Worm (Caenorhabditis elegans) whole organism, young adult: ENCODE results near the gene nhr-19.

ENCODE experiments used
- B0019.2 ChIP-seq: fragments of 200-800 bp; sonication (Bioruptor generic); conservative IDR thresholded peaks from 2 replicates; pipeline ENCODE4 v1.3.6; 2022; ENCODE audit warnings: missing genetic modification reagents, missing genetic modification characterization, missing compliant biosample characterization
- B0035.1 ChIP-seq: sonication (generic microtip); optimal IDR thresholded peaks from 2 replicates; lab custom pipeline; 2016; ENCODE audit warnings: missing genetic modification characterization, mild to moderate bottlenecking, missing compliant biosample characterization, missing genotype, missing genetic modification reagents
- C06A6.2 ChIP-seq: fragments of 200-800 bp; sonication (Bioruptor generic); conservative IDR thresholded peaks from 2 replicates; pipeline ENCODE4 v1.3.6; 2022; ENCODE audit warnings: missing genetic modification characterization, missing compliant biosample characterization
- C17E4.6 ChIP-seq: fragments of 200-800 bp; sonication (Bioruptor generic); IDR thresholded peaks from 2 replicates; pipeline ENCODE4 v1.3.6; 2022; ENCODE audit warnings: missing genetic modification reagents, missing genetic modification characterization, missing compliant biosample characterization
- F39B2.1 ChIP-seq: fragments of 200-800 bp; sonication (Bioruptor generic); IDR thresholded peaks from 2 replicates; pipeline ENCODE4 v1.3.6; 2022; ENCODE audit warnings: missing genetic modification reagents, missing genetic modification characterization, missing compliant biosample characterization
- F57C9.4 ChIP-seq: sonication (generic microtip); optimal IDR thresholded peaks from 2 replicates; lab custom pipeline; 2017; ENCODE audit warnings: mild to moderate bottlenecking, missing genetic modification characterization, missing compliant biosample characterization
- Y53F4B.3 ChIP-seq: fragments of 200-800 bp; sonication (Bioruptor generic); IDR thresholded peaks from 2 replicates; pipeline ENCODE4 v1.3.6; 2022; ENCODE audit warnings: missing genetic modification reagents, missing genetic modification characterization, missing compliant biosample characterization
- Y95B8A.8 ChIP-seq: fragments of 200-800 bp; sonication (Bioruptor generic); IDR thresholded peaks from 2 replicates; pipeline ENCODE4 v1.3.6; 2022; ENCODE audit warnings: missing genetic modification reagents, missing genetic modification characterization, missing compliant biosample characterization
- atf-7 ChIP-seq: sonication (generic microtip); optimal IDR thresholded peaks from 2 replicates; lab custom pipeline; 2017; ENCODE audit warnings: mild to moderate bottlenecking, missing genetic modification characterization, missing compliant biosample characterization
- attf-5 ChIP-seq: fragments of 200-800 bp; sonication (Bioruptor generic); optimal IDR thresholded peaks from 2 replicates; lab custom pipeline; 2018; ENCODE audit warnings: mild to moderate bottlenecking, missing genetic modification characterization, missing compliant biosample characterization
- ccch-3 ChIP-seq: fragments of 200-800 bp; sonication (Bioruptor generic); optimal IDR thresholded peaks from 2 replicates; lab custom pipeline; 2018; ENCODE audit warnings: mild to moderate bottlenecking, missing genetic modification characterization, missing compliant biosample characterization
- ceh-27 ChIP-seq: fragments of 200-800 bp; sonication (Bioruptor generic); optimal IDR thresholded peaks from 2 replicates; lab custom pipeline; 2018; ENCODE audit warnings: mild to moderate bottlenecking, missing genetic modification characterization, moderate library complexity, missing compliant biosample characterization
- ceh-79 ChIP-seq: sonication (generic microtip); optimal IDR thresholded peaks from 2 replicates; lab custom pipeline; 2017; ENCODE audit warnings: mild to moderate bottlenecking, missing genetic modification characterization, missing compliant biosample characterization
- chd-7 ChIP-seq: sonication (generic microtip); optimal IDR thresholded peaks from 2 replicates; lab custom pipeline; 2016; ENCODE audit warnings: mild to moderate bottlenecking, missing genetic modification characterization, moderate library complexity, missing compliant biosample characterization
- dpl-1 ChIP-seq: fragments of 150-350 bp; optimal IDR thresholded peaks from 2 replicates; lab custom pipeline; 2014; ENCODE audit warnings: missing biosample characterization, missing genetic modification reagents, missing genetic modification characterization
- egl-18 ChIP-seq: fragments of 200-800 bp; sonication (Bioruptor generic); IDR thresholded peaks from 2 replicates; pipeline ENCODE4 v1.3.6; 2022; ENCODE audit warnings: missing genetic modification reagents, missing genetic modification characterization, missing compliant biosample characterization
- him-1 ChIP-seq: sonication (generic microtip); optimal IDR thresholded peaks from 2 replicates; lab custom pipeline; 2016; ENCODE audit warnings: missing genotype, missing genetic modification reagents, missing genetic modification characterization, missing compliant biosample characterization
- hsf-1 ChIP-seq: fragments of 200-800 bp; sonication (Bioruptor generic); IDR thresholded peaks from 2 replicates; pipeline ENCODE4 v1.3.6; 2022; ENCODE audit warnings: missing genetic modification reagents, missing genetic modification characterization, missing compliant biosample characterization
- let-607 ChIP-seq, 2 experiments: fragments of 200-800 bp in 1 of 2; sonication (Bioruptor generic) in 1 of 2; sonication (generic microtip) in 1 of 2; optimal IDR thresholded peaks; 2 replicates each; lab custom pipeline; 2016 to 2018; ENCODE audit warnings: mild to moderate bottlenecking in 2 of 2, missing compliant biosample characterization in 2 of 2, missing genetic modification characterization in 2 of 2, moderate library complexity in 2 of 2, missing genotype in 1 of 2
- lsl-1 ChIP-seq: fragments of 200-800 bp; sonication (Bioruptor generic); optimal IDR thresholded peaks from 2 replicates; lab custom pipeline; 2018; ENCODE audit warnings: mild to moderate bottlenecking, missing genetic modification characterization, moderate library complexity, missing compliant biosample characterization
- lsy-27 ChIP-seq: sonication (generic microtip); optimal IDR thresholded peaks from 2 replicates; lab custom pipeline; 2017; ENCODE audit warnings: missing genetic modification characterization, mild to moderate bottlenecking, missing compliant biosample characterization, antibody characterized with exemption, missing genotype, borderline replicate concordance; ENCODE audit not compliant: insufficient read depth
- nfyb-1 ChIP-seq: fragments of 200-800 bp; sonication (Bioruptor generic); IDR thresholded peaks from 2 replicates; pipeline ENCODE4 v1.3.6; 2022; ENCODE audit warnings: missing genetic modification reagents, missing genetic modification characterization, missing compliant biosample characterization
- nhr-80 ChIP-seq: sonication (generic microtip); optimal IDR thresholded peaks from 2 replicates; lab custom pipeline; 2016; ENCODE audit warnings: missing genetic modification characterization, missing compliant biosample characterization
- nhr-90 ChIP-seq: sonication (generic microtip); optimal IDR thresholded peaks from 2 replicates; lab custom pipeline; 2016; ENCODE audit warnings: missing genotype, mild to moderate bottlenecking, missing genetic modification characterization, missing compliant biosample characterization
- rec-8 ChIP-seq, 2 experiments: sonication (generic microtip); optimal IDR thresholded peaks; 2 replicates each; lab custom pipeline; 2016; ENCODE audit warnings: mild to moderate bottlenecking in 2 of 2, missing genetic modification characterization in 2 of 2, missing genetic modification reagents in 2 of 2, missing genotype in 2 of 2, missing biosample characterization in 1 of 2, missing compliant biosample characterization in 1 of 2, moderate library complexity in 1 of 2
- sdz-38 ChIP-seq: sonication (generic microtip); optimal IDR thresholded peaks from 2 replicates; lab custom pipeline; 2016; ENCODE audit warnings: missing genotype, missing genetic modification characterization, missing compliant biosample characterization
- snpc-1.3 ChIP-seq: sonication (generic microtip); optimal IDR thresholded peaks from 2 replicates; lab custom pipeline; 2017; ENCODE audit warnings: missing genetic modification characterization, mild to moderate bottlenecking, missing compliant biosample characterization, antibody characterized with exemption, moderate library complexity, missing genotype, missing genetic modification reagents; ENCODE audit not compliant: insufficient read depth
- snpc-4 ChIP-seq, 5 experiments: fragments of 150-350 bp in 1 of 5; sonication (generic microtip) in 4 of 5; optimal IDR thresholded peaks; 2 replicates each; lab custom pipeline; 2014 to 2018; ENCODE audit warnings: missing genetic modification characterization in 5 of 5, missing biosample characterization in 3 of 5, antibody characterized with exemption in 2 of 5, mild to moderate bottlenecking in 2 of 5, missing compliant biosample characterization in 2 of 5, missing genotype in 2 of 5, moderate library complexity in 2 of 5, missing genetic modification reagents in 1 of 5
- tbx-9 ChIP-seq: sonication (generic microtip); optimal IDR thresholded peaks from 2 replicates; lab custom pipeline; 2016; ENCODE audit warnings: borderline replicate concordance, missing genetic modification characterization, inconsistent platforms, missing compliant biosample characterization
- unc-62 ChIP-seq: fragments of 150-350 bp; optimal IDR thresholded peaks from 2 replicates; lab custom pipeline; 2014; ENCODE audit warnings: missing biosample characterization, missing genetic modification reagents, missing genetic modification characterization
- zfh-2 ChIP-seq: fragments of 200-800 bp; sonication (Bioruptor generic); conservative IDR thresholded peaks from 2 replicates; pipeline ENCODE4 v1.3.6; 2022; ENCODE audit warnings: missing genetic modification reagents, missing genetic modification characterization, missing compliant biosample characterization
- ztf-28 ChIP-seq: fragments of 200-800 bp; sonication (Bioruptor generic); IDR thresholded peaks from 2 replicates; pipeline ENCODE4 v1.3.6; 2022; ENCODE audit warnings: missing genetic modification reagents, missing genetic modification characterization, missing compliant biosample characterization
- ztf-6 ChIP-seq: fragments of 200-800 bp; sonication (Bioruptor generic); IDR thresholded peaks from 2 replicates; pipeline ENCODE4 v1.3.6; 2022; ENCODE audit warnings: missing genetic modification reagents, missing genetic modification characterization, missing compliant biosample characterization

The nhr-19 gene

DNA sequence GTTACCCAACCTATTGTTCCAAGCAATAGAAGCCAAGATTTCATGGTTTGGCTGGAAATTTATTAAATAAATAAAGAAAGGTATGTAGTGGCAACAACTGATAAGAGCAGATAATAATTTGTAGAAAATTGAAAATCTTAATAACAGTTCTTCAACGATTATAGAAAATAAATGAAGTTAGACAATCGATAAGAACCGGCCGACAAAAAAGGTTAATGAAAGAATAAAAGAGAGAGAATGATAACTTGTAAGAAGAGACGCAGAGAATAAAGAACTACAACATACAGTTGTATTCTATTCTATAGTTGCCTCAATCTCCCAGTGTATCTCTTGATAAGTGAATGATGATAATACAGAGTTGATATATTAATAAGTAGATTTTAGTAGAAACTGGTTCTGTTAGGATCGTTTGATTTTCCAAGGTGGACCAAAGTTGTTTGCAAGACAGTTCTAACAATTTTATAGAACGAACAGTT is 18.6 kb downstream of the nhr-19 start, which contains the start of gene ugt-58:
ugt-58 (minus strand) TSS at position 51 of the 476 bp plus-strand sequence.
- TF ChIP-seq lsy-27 (tag; lab: Kevin White, UChicago) (no peak), nhr-80 (tag; lab: Kevin White, UChicago) (peak; percentile 5), snpc-4 (GFP tag; optimal IDR thresholded peaks at IDR 0.05; lab: Kevin White, UChicago) (no peak), snpc-4 (tag; optimal IDR thresholded peaks at IDR 0.05; lab: Kevin White, UChicago) (no peak)

DNA sequence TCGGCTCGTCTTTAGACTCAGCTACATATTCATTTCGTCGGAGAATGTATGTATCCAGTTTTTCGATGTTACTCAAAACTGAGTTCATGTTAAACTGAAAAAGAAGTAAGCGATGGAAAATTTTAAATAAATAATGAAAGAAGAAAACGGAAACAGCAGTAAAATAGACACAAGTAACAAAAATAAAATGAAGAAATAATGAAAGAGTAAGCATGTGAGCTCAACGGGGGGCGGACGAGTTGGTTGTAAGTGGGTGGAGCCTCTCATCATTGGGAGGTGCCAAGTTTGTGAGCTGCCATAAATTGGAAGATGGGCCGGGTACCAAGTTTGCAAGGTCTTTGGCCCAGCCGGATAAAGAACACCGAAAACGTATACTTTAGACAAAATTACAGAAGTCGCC is 21.9 kb downstream of the nhr-19 start, which contains the start of gene wee-1.1:
wee-1.1 (minus strand) TSS at position 101 of the 400 bp plus-strand sequence.
- TF ChIP-seq him-1 (tag; lab: Kevin White, UChicago), result no peak
- no peak for TF ChIP-seq hsf-1
- no peak for TF ChIP-seq atf-7
- TF ChIP-seq snpc-4 (GFP tag; optimal IDR thresholded peaks at IDR 0.05; lab: Kevin White, UChicago), result no peak
- no peak for TF ChIP-seq snpc-4 (tag; optimal IDR thresholded peaks at IDR 0.05; lab: Kevin White, UChicago)
- no peak for TF ChIP-seq sdz-38 (tag; lab: Kevin White, UChicago)
- no peak for TF ChIP-seq ztf-6
- no peak for TF ChIP-seq attf-5
- no peak for TF ChIP-seq F39B2.1 (GFP tag; lab: Robert Waterston, UW)
- TF ChIP-seq Y95B8A.8 (GFP tag; lab: Robert Waterston, UW), result no peak
- no peak for TF ChIP-seq C06A6.2 (GFP tag; lab: Robert Waterston, UW)
- no peak for TF ChIP-seq ccch-3 (GFP tag; lab: Kevin White, UChicago)
- no peak for TF ChIP-seq let-607 (tag; optimal IDR thresholded peaks at IDR 0.05; lab: Kevin White, UChicago)
- TF ChIP-seq tbx-9 (tag; lab: Kevin White, UChicago), result no peak
- TF ChIP-seq B0035.1 (tag; lab: Kevin White, UChicago), result no peak
- TF ChIP-seq B0019.2 (GFP tag; lab: Robert Waterston, UW), result no peak
- TF ChIP-seq ztf-28 (GFP tag; lab: Robert Waterston, UW), result no peak
- no peak for TF ChIP-seq ceh-79
- TF ChIP-seq Y53F4B.3, result no peak

ce11 chrII:9577630-9578029 is 27.7 kb downstream of the nhr-19 start:
- TF ChIP-seq B0019.2 (GFP tag; lab: Robert Waterston, UW) (no peak), unc-62 (GFP tag; lab: Kevin White, UChicago) (no peak), nfyb-1 (GFP tag; lab: Robert Waterston, UW) (0 out of 2 replicates have a peak, but pooled peaks have one; percentile 33)

DNA sequence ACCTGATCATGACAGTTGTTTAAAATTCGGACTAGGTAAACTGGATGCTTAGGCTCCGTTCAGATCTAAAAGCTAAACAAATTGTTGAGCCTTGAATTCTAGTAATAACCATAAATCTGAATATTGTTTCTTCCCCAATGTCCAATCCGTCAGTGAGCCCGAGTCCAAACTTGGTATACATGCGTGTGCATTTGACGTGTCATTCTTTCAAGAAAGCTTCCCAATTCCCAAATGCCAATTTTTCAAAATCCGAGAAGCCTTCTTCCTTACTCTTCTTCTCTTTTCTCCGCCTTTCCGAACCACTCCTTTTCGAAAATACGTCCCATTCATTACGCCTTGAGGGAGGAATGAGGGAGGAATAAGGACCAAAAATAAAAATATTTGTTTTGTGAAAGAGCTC is 28.6 kb downstream of the nhr-19 start:
- no peak for TF ChIP-seq C17E4.6 (GFP tag; lab: Robert Waterston, UW)

- TF ChIP-seq nhr-90 (tag; lab: Kevin White, UChicago), result no peak
- no peak for TF ChIP-seq C06A6.2 (GFP tag; lab: Robert Waterston, UW)
- TF ChIP-seq F57C9.4, result no peak
- no peak for TF ChIP-seq lsl-1 (GFP tag; lab: Kevin White, UChicago)
- no peak for TF ChIP-seq rec-8 (tag; optimal IDR thresholded peaks at IDR 0.05; lab: Kevin White, UChicago)
- TF ChIP-seq dpl-1 (GFP tag; lab: Kevin White, UChicago), result no peak
These were observed 29.7 kb downstream of the nhr-19 start, which contains the start of gene exc-7 for ce11 chrII:9575670-9576069. exc-7 (plus strand) TSS chrII:9575970.

DNA sequence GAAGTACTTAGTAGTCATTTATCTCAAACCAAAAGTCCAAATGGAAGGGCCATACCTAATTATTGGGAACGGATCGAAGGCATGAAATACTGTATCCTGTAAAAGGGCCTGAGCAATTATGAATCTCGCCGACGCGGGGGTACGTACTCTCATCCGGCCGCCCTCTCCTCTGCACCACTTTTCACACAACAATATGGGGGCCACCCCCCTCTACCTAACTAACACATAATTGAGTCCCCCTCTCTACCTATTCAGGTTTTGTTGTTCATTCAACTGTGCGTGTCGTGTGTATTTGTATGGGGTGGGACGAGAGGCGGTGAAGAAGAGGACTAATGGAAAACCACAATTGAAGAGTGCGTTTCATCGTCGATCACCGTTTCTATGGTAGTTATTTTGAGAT is 30.9 kb downstream of the nhr-19 start:
- TF ChIP-seq snpc-1.3, result no peak
- 0 out of 2 replicates have a peak, but pooled peaks have one; percentile 16 for TF ChIP-seq zfh-2 (GFP tag; lab: Robert Waterston, UW)
- 0 out of 2 replicates have a peak, but pooled peaks have one; percentile 27 for TF ChIP-seq egl-18 (GFP tag; lab: Robert Waterston, UW)
- peak; percentile 14 for TF ChIP-seq ceh-27 (GFP tag; lab: Kevin White, UChicago)
- TF ChIP-seq chd-7 (tag; lab: Kevin White, UChicago), result peak; percentile 13
